Worm (Caenorhabditis elegans) whole organism, L2 larva: ENCODE measurements around the gene clec-60.

Source experiments
- ceh-16 ChIP-seq: fragments of 150-350 bp; optimal IDR thresholded peaks from 2 replicates; lab custom pipeline; 2014; ENCODE audit warnings: missing biosample characterization, missing genetic modification characterization
- nhr-10 ChIP-seq: sonication (generic microtip); optimal IDR thresholded peaks from 2 replicates; lab custom pipeline; 2017; ENCODE audit warnings: missing biosample characterization, missing genetic modification characterization

DNA sequence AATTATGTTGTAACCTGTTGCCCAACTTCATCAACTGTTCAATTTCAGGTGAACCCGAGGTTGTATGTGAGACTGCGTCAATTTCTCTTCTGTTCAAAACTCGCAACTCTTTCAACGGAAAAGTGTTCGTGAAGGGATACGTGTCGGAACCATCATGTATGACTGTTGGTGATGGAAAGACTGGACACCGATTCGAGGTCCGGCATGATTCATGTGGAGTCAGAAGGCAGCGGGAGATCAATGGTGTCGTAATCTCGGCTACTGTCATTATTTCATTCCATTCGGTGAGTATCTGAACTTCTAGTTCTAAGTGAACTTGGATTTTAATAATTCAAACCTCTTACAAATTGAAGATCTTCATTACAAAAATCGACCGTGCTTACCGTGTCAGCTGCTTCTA, 43.8 kb downstream of the clec-60 start:
- no peak for TF ChIP-seq nhr-10 (tag; lab: Kevin White, UChicago)
- no peak for TF ChIP-seq ceh-16 (tag; lab: Kevin White, UChicago)
